Worm (Caenorhabditis elegans): Measurements from ENCODE around the gene srh-99.

The srh-99 gene

ce11 chrII:3721016-3721415, 4.7 kb upstream of the srh-99 start, which contains the start of gene C46E10.3:
Gene C46E10.3 (plus strand): TSS chrII:3721316.
- no peak for TF ChIP-seq ztf-4 (tag; optimal IDR thresholded peaks at IDR 0.05)
- no peak for TF ChIP-seq R02D3.7 (tag; optimal IDR thresholded peaks at IDR 0.05)
- TF ChIP-seq nhr-67 (tag; optimal IDR thresholded peaks at IDR 0.05), result no peak
- no peak for TF ChIP-seq ceh-16 (tag; optimal IDR thresholded peaks at IDR 0.05)
- no peak for TF ChIP-seq nhr-43 (tag; optimal IDR thresholded peaks at IDR 0.05; ENCODE audit: poor library complexity, severe bottlenecking)
- TF ChIP-seq unc-62 (GFP tag; optimal IDR thresholded peaks at IDR 0.05), result no peak
- TF ChIP-seq mml-1 (tag; optimal IDR thresholded peaks at IDR 0.05), result no peak
- TF ChIP-seq aly-2 (tag; optimal IDR thresholded peaks at IDR 0.05), result no peak
- TF ChIP-seq fkh-2 (tag; optimal IDR thresholded peaks at IDR 0.05), result no peak
- no peak for TF ChIP-seq pha-4 (tag; optimal IDR thresholded peaks at IDR 0.05)
- no peak for TF ChIP-seq nhr-28 (tag; optimal IDR thresholded peaks at IDR 0.05)
- TF ChIP-seq ceh-9 (tag; optimal IDR thresholded peaks at IDR 0.05), result no peak
- no peak for TF ChIP-seq pqm-1 (tag; optimal IDR thresholded peaks at IDR 0.05)
- no peak for TF ChIP-seq ceh-28 (tag; optimal IDR thresholded peaks at IDR 0.05)
- no peak for TF ChIP-seq jun-1 (tag; optimal IDR thresholded peaks at IDR 0.05)
- TF ChIP-seq fkh-10 (GFP tag; optimal IDR thresholded peaks at IDR 0.05), result no peak
- no peak for TF ChIP-seq elt-3 (tag; optimal IDR thresholded peaks at IDR 0.05)

DNA sequence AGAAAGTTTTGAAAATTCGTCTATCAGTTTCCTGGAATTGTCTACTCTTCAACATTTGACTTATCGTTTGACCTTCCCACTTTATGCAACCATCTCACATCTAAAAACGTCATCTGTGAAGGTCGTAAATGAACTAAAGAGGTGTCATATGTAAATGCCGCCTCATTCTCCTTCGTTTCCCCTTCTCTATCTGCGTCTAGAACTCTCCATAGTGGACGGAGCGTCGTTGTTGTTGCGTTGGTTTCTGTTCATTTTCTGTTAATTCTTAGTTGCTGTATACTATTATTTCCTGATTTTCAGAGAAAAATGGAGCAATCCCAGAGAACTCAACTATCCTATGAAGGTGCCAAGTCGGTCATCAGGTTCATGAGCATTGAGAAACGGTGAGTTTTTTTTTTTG, 606 bp upstream of the srh-99 start, which contains the start of gene fbxc-52:
fbxc-52 (plus strand) TSS at position 301 of the 400 bp plus-strand sequence.
- TF ChIP-seq nhr-25 (tag; optimal IDR thresholded peaks at IDR 0.05) (peak; percentile 45), ceh-82 (tag; optimal IDR thresholded peaks at IDR 0.05) (no peak)

ce11 chrII:3714595-3714994, 1.8 kb downstream of the srh-99 start, which contains the start of gene srh-100:
Gene srh-100 (minus strand): TSS chrII:3714695.
- TF ChIP-seq ztf-11 (tag; optimal IDR thresholded peaks at IDR 0.05) (no peak), nhr-67 (tag; optimal IDR thresholded peaks at IDR 0.05) (no peak), tbx-2 (tag; optimal IDR thresholded peaks at IDR 0.05) (no peak), fos-1 (tag; optimal IDR thresholded peaks at IDR 0.05) (no peak), elt-3 (tag; optimal IDR thresholded peaks at IDR 0.05) (no peak), mdl-1 (tag; optimal IDR thresholded peaks at IDR 0.05) (no peak), mml-1 (tag; optimal IDR thresholded peaks at IDR 0.05) (no peak), unc-39 (tag; optimal IDR thresholded peaks at IDR 0.05) (no peak), ZK546.5 (tag; optimal IDR thresholded peaks at IDR 0.05) (no peak), ceh-16 (tag; optimal IDR thresholded peaks at IDR 0.05) (no peak), egl-27 (tag; optimal IDR thresholded peaks at IDR 0.05) (no peak), ztf-4 (tag; optimal IDR thresholded peaks at IDR 0.05) (no peak), nhr-77 (tag; optimal IDR thresholded peaks at IDR 0.05) (no peak), nhr-25 (tag; optimal IDR thresholded peaks at IDR 0.05) (no peak), ama-1 (optimal IDR thresholded peaks at IDR 0.05) (no peak), elt-1 (tag; optimal IDR thresholded peaks at IDR 0.05) (no peak), snpc-4 (tag; optimal IDR thresholded peaks at IDR 0.05) (no peak), daf-12 (tag; optimal IDR thresholded peaks at IDR 0.05) (no peak), nhr-43 (tag; optimal IDR thresholded peaks at IDR 0.05; ENCODE audit: poor library complexity, severe bottlenecking) (no peak), lin-39 (tag; optimal IDR thresholded peaks at IDR 0.05) (no peak)

- TF ChIP-seq ceh-9 (tag; optimal IDR thresholded peaks at IDR 0.05) (no peak), ceh-16 (tag; optimal IDR thresholded peaks at IDR 0.05) (no peak), pqm-1 (tag; optimal IDR thresholded peaks at IDR 0.05) (no peak), unc-39 (tag; optimal IDR thresholded peaks at IDR 0.05) (no peak), R02D3.7 (tag; optimal IDR thresholded peaks at IDR 0.05) (no peak), nhr-25 (tag; optimal IDR thresholded peaks at IDR 0.05) (no peak), lin-15B (tag; optimal IDR thresholded peaks at IDR 0.05) (no peak), daf-12 (tag; optimal IDR thresholded peaks at IDR 0.05) (no peak), mml-1 (tag; optimal IDR thresholded peaks at IDR 0.05) (no peak), elt-1 (tag; optimal IDR thresholded peaks at IDR 0.05) (no peak), nhr-76 (tag; optimal IDR thresholded peaks at IDR 0.05) (no peak), nfya-1 (tag; optimal IDR thresholded peaks at IDR 0.05; ENCODE audit: insufficient read depth) (no peak), sea-2 (GFP tag; optimal IDR thresholded peaks at IDR 0.05) (no peak), elt-2 (tag; optimal IDR thresholded peaks at IDR 0.05) (no peak), nhr-237 (tag; optimal IDR thresholded peaks at IDR 0.05) (no peak), eor-1 (tag; optimal IDR thresholded peaks at IDR 0.05) (no peak), nhr-28 (tag; optimal IDR thresholded peaks at IDR 0.05) (no peak), ztf-4 (tag; optimal IDR thresholded peaks at IDR 0.05) (no peak), snpc-4 (tag; optimal IDR thresholded peaks at IDR 0.05) (no peak), egl-5 (tag; optimal IDR thresholded peaks at IDR 0.05) (no peak)
Observed at ce11 chrII:3711047-3711446, 5.3 kb downstream of the srh-99 start, which contains the start of gene fbxc-53. Gene fbxc-53 (plus strand): TSS chrII:3711291.
